Fruit fly (Drosophila melanogaster) whole organism, wandering third instar larva: ENCODE measurements around the gene nan.

ENCODE experiments used
- Dfd ChIP-seq: fragments of >200 bp; optimal IDR thresholded peaks from 2 replicates; lab custom pipeline; 2017; ENCODE audit warnings: missing biosample characterization, missing genetic modification characterization
- OdsH ChIP-seq: fragments of 200-800 bp; sonication (Bioruptor generic); optimal IDR thresholded peaks from 2 replicates; lab custom pipeline; 2016; ENCODE audit warnings: missing biosample characterization, mild to moderate bottlenecking, missing genetic modification characterization

DNA sequence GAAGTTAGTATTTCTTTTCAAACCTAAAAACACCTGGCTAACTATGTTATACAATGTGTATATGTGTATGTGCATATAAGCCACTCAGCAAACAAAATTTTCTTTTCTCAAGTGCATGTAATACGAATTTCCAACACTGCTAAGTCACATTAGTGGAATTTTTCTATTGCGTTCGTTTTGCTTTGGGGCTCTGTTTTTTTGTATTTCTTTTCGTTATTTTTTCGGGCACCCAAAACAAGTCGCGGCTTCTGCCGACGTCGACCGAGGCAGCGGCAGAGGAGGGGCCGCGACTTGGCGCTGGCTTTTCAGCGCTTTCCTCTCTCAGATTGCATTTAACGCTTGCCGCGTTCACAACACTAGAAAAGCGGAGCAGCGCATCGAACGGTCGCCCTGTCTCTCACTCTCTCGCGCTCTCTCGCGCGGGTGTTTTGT lies 30.0 kb upstream of the nan start:
- no peak for TF ChIP-seq Dfd (GFP tag; lab: Kevin White, UChicago)
- TF ChIP-seq OdsH (GFP tag; lab: Kevin White, UChicago) = no peak
